Worm (Caenorhabditis elegans) whole organism, L3 larva: ENCODE results near the gene D2023.1.

ENCODE experiments used
- R02D3.7 ChIP-seq: fragments of 150-350 bp; optimal IDR thresholded peaks from 2 replicates; lab custom pipeline; 2014; ENCODE audit warnings: missing biosample characterization, missing genetic modification characterization
- aly-2 ChIP-seq: fragments of 150-350 bp; optimal IDR thresholded peaks from 2 replicates; lab custom pipeline; 2014; ENCODE audit warnings: missing biosample characterization, missing genetic modification characterization
- ceh-16 ChIP-seq: sonication (generic microtip); optimal IDR thresholded peaks from 2 replicates; lab custom pipeline; 2017; ENCODE audit warnings: missing biosample characterization, missing genetic modification characterization
- ceh-28 ChIP-seq: fragments of 150-350 bp; optimal IDR thresholded peaks from 2 replicates; lab custom pipeline; 2014; ENCODE audit warnings: missing biosample characterization, missing genetic modification reagents, missing genetic modification characterization
- ceh-82 ChIP-seq: fragments of 150-350 bp; optimal IDR thresholded peaks from 2 replicates; lab custom pipeline; 2014; ENCODE audit warnings: missing biosample characterization, missing genetic modification characterization
- ceh-9 ChIP-seq: sonication (generic microtip); optimal IDR thresholded peaks from 2 replicates; lab custom pipeline; 2018; ENCODE audit warnings: missing biosample characterization, missing genetic modification characterization
- egl-27 ChIP-seq: sonication (generic microtip); optimal IDR thresholded peaks from 4 replicates; lab custom pipeline; 2017; ENCODE audit warnings: missing biosample characterization, missing genetic modification reagents, missing genetic modification characterization
- egl-5 ChIP-seq: fragments of 150-350 bp; optimal IDR thresholded peaks from 2 replicates; lab custom pipeline; 2017; ENCODE audit warnings: missing biosample characterization, missing genetic modification reagents, missing genetic modification characterization, inconsistent platforms
- elt-1 ChIP-seq: fragments of 150-350 bp; optimal IDR thresholded peaks from 2 replicates; lab custom pipeline; 2014; ENCODE audit warnings: missing biosample characterization, missing genetic modification characterization
- elt-2 ChIP-seq: sonication (generic microtip); optimal IDR thresholded peaks from 2 replicates; lab custom pipeline; 2016; ENCODE audit warnings: missing genetic modification reagents, mild to moderate bottlenecking, missing genetic modification characterization, missing compliant biosample characterization
- eor-1 ChIP-seq, 2 experiments: fragments of 150-350 bp; optimal IDR thresholded peaks; 2 replicates each; lab custom pipeline; 2014 to 2018; ENCODE audit warnings: missing biosample characterization in 2 of 2, missing genetic modification characterization in 2 of 2
- fkh-10 ChIP-seq: sonication (generic microtip); optimal IDR thresholded peaks from 2 replicates; lab custom pipeline; 2017; ENCODE audit warnings: missing biosample characterization, missing genetic modification reagents, missing genetic modification characterization
- fkh-2 ChIP-seq: fragments of 150-350 bp; optimal IDR thresholded peaks from 2 replicates; lab custom pipeline; 2014; ENCODE audit warnings: missing biosample characterization, missing genetic modification reagents, missing genetic modification characterization
- hmg-11 ChIP-seq: sonication (generic microtip); optimal IDR thresholded peaks from 2 replicates; lab custom pipeline; 2016; ENCODE audit warnings: missing genetic modification characterization, missing compliant biosample characterization
- jun-1 ChIP-seq: fragments of 150-350 bp; optimal IDR thresholded peaks from 2 replicates; lab custom pipeline; 2014; ENCODE audit warnings: missing biosample characterization, missing genetic modification reagents, missing genetic modification characterization
- lin-15B ChIP-seq: fragments of 150-350 bp; optimal IDR thresholded peaks from 2 replicates; lab custom pipeline; 2014; ENCODE audit warnings: missing biosample characterization, missing genetic modification characterization
- lin-39 ChIP-seq: fragments of 150-350 bp; optimal IDR thresholded peaks from 2 replicates; lab custom pipeline; 2018; ENCODE audit warnings: missing biosample characterization, missing genetic modification reagents, missing genetic modification characterization
- lsy-12 ChIP-seq: sonication (generic microtip); optimal IDR thresholded peaks from 2 replicates; lab custom pipeline; 2016; ENCODE audit warnings: mild to moderate bottlenecking, missing genetic modification characterization, missing compliant biosample characterization
- nfya-1 ChIP-seq: sonication (generic microtip); optimal IDR thresholded peaks from 2 replicates; lab custom pipeline; 2017; ENCODE audit warnings: missing genetic modification characterization, mild to moderate bottlenecking, missing compliant biosample characterization, antibody characterized with exemption, moderate library complexity; ENCODE audit not compliant: insufficient read depth
- nhr-11 ChIP-seq: fragments of 150-350 bp; optimal IDR thresholded peaks from 2 replicates; lab custom pipeline; 2014; ENCODE audit warnings: missing biosample characterization, missing genetic modification characterization
- nhr-23 ChIP-seq: fragments of 150-350 bp; optimal IDR thresholded peaks from 2 replicates; lab custom pipeline; 2014; ENCODE audit warnings: missing biosample characterization, missing genetic modification reagents, missing genetic modification characterization
- nhr-25 ChIP-seq: sonication (generic microtip); optimal IDR thresholded peaks from 2 replicates; lab custom pipeline; 2017; ENCODE audit warnings: missing biosample characterization, missing genetic modification characterization
- nhr-28 ChIP-seq: fragments of 150-350 bp; optimal IDR thresholded peaks from 2 replicates; lab custom pipeline; 2014; ENCODE audit warnings: missing biosample characterization, missing genetic modification characterization
- nhr-43 ChIP-seq: sonication (generic microtip); optimal IDR thresholded peaks from 2 replicates; lab custom pipeline; 2016; ENCODE audit warnings: mild to moderate bottlenecking, missing genetic modification characterization, missing compliant biosample characterization; ENCODE audit not compliant: poor library complexity, severe bottlenecking
- nhr-67 ChIP-seq: fragments of 150-350 bp; optimal IDR thresholded peaks from 2 replicates; lab custom pipeline; 2014; ENCODE audit warnings: missing biosample characterization, missing genetic modification characterization
- nhr-76 ChIP-seq: fragments of 150-350 bp; sonication (generic microtip); optimal IDR thresholded peaks from 5 replicates; lab custom pipeline; 2014; ENCODE audit warnings: missing biosample characterization, missing genetic modification characterization
- pha-4 ChIP-seq: fragments of 150-350 bp; optimal IDR thresholded peaks from 2 replicates; lab custom pipeline; 2014; ENCODE audit warnings: missing biosample characterization, missing genetic modification reagents, missing genetic modification characterization
- pqm-1 ChIP-seq: fragments of 150-350 bp; optimal IDR thresholded peaks from 2 replicates; lab custom pipeline; 2017; ENCODE audit warnings: missing biosample characterization, missing genetic modification characterization, inconsistent platforms
- sea-2 ChIP-seq: fragments of 150-350 bp; sonication (generic microtip); optimal IDR thresholded peaks from 4 replicates; lab custom pipeline; 2014; ENCODE audit warnings: missing biosample characterization, missing genetic modification reagents, missing genetic modification characterization
- skn-1 ChIP-seq: fragments of 150-350 bp; optimal IDR thresholded peaks from 2 replicates; lab custom pipeline; 2014; ENCODE audit warnings: missing biosample characterization, missing genetic modification characterization
- snpc-4 ChIP-seq: fragments of 150-350 bp; optimal IDR thresholded peaks from 2 replicates; lab custom pipeline; 2014; ENCODE audit warnings: missing biosample characterization, missing genetic modification characterization
- tbx-2 ChIP-seq: sonication (generic microtip); optimal IDR thresholded peaks from 2 replicates; lab custom pipeline; 2016; ENCODE audit warnings: mild to moderate bottlenecking, missing genetic modification characterization, missing compliant biosample characterization
- unc-62 ChIP-seq: fragments of 150-350 bp; sonication (generic microtip); optimal IDR thresholded peaks from 4 replicates; lab custom pipeline; 2014; ENCODE audit warnings: missing biosample characterization, missing genetic modification reagents, missing genetic modification characterization
- ztf-11 ChIP-seq: fragments of 150-350 bp; optimal IDR thresholded peaks from 2 replicates; lab custom pipeline; 2014; ENCODE audit warnings: missing biosample characterization, missing genetic modification characterization

The D2023.1 gene

DNA sequence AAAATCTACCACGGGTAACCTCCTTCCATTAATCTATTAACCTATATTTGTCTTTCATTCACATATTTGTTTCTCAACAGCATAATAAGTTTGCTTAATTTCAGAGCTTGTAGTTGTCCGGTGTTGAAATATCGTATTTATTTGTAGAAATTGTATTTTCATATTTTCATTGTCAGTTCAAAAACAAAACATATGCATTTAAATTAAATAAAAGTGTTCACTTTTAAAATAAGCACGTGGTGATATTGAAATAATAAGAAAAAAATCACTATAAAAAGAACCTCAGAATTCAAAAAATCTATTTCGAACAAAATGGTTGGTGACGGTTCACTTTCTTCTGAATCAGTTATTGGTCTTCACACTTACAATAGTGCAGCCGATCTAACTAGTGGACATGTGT is 30.7 kb upstream of the D2023.1 start, which contains the start of gene T04F3.3 (continued):
- no peak for TF ChIP-seq ztf-11 (tag; lab: Kevin White, UChicago)
- TF ChIP-seq, all 47 proteins: peak for 0

DNA sequence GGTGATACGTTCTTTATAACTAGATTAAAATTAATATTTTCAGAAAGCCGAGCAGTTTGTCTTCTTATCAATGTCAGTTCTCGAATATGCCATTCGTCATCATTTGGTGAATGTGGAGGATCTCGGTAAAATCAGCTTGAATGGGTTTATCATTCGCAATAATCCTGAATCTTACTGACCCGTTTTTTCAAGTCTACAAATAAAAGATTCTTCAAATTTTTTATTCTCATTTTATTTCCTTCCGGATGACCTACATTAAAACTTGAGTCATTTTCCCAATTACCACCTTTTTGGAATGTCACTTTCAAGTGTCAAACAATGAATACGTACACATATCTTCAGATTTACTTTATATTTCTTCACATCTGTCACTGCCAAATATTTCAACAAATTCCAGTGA is 29.0 kb upstream of the D2023.1 start, which contains the start of gene T04F3.5:
Gene T04F3.5, plus strand, starts transcription at position 301 of the 400 bp plus-strand sequence.
- TF ChIP-seq nhr-67 (tag; lab: Kevin White, UChicago) (no peak), snpc-4 (tag; lab: Kevin White, UChicago) (no peak), unc-62 (GFP tag; lab: Kevin White, UChicago) (no peak), nhr-23 (tag; lab: Kevin White, UChicago) (no peak)

DNA sequence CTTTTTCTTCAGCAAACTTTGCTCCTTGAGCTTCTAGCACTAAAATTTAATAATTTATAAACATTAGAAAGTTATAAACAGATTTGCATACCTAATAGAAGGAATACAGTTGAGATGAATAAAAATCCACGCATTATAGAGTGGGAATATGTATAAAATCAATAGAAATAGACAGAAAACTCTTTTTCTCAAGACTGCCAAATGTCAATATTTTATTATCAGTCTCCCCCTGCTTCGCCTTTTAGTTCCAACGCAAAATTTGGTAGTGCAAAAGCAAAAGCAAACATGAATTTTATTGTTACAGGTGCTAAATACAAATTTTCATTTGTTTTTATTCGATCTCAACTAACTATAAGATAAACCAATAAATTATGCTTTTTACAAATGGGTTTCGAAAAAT is 26.5 kb upstream of the D2023.1 start, which contains the start of gene T04F3.4:
Gene T04F3.4, minus strand, starts transcription at position 187 of the 400 bp plus-strand sequence.
- TF ChIP-seq ceh-28 (tag; lab: Kevin White, UChicago) (peak; percentile 8), elt-2 (tag; lab: Kevin White, UChicago) (peak; percentile 4), pha-4 (tag; lab: Kevin White, UChicago) (peak; percentile 24), unc-62 (GFP tag; lab: Kevin White, UChicago) (no peak), nhr-67 (tag; lab: Kevin White, UChicago) (no peak)

DNA sequence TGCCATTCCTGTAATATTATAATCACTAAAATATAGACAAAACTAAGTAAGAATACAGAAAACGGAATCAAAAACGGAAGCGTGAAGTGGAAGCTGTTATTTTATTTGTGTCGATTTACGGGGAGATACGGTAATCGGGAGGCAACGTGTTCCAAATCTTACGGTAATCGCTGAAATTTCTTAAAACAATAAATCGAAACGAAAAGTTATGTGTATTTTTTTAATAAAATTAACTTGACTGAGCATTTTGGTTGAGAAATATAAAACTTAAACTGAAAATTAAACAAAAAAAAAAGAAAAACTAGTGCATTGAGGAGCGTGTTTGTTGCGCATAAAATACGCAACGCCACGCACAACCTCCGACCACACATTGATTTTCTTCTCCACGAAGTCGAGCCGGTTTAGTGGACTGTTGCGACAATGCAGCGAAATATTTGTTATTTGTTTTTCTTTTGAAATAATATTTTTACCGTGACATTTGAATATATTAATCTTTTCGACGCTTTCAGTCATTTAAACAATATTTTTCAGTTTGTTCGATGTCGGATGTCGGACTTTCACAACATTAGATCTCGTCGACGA is 24.9 kb upstream of the D2023.1 start, which contains the start of the genes F55A11.1 and syx-5:
Gene F55A11.1, minus strand, starts transcription at position 13 of the 582 bp plus-strand sequence.
Gene syx-5, plus strand, starts transcription at position 532 of the 582 bp plus-strand sequence.
- TF ChIP-seq nhr-43 (tag; lab: Kevin White, UChicago) (peak; percentile 82), aly-2 (tag; lab: Kevin White, UChicago) (peak; percentile 7), ceh-82 (tag; lab: Kevin White, UChicago) (peak; percentile 34), elt-1 (tag; lab: Kevin White, UChicago) (peak; percentile 36), eor-1 (tag; optimal IDR thresholded peaks at IDR 0.05; lab: Kevin White, UChicago) (no peak), nhr-23 (tag; lab: Kevin White, UChicago) (peak; percentile 84), nhr-76 (tag; lab: Kevin White, UChicago) (no peak), R02D3.7 (tag; lab: Kevin White, UChicago) (peak; percentile 97), nhr-11 (tag; lab: Kevin White, UChicago) (peak; percentile 14), hmg-11 (tag; lab: Kevin White, UChicago) (peak; percentile 83), lsy-12 (peak; percentile 95), lin-15B (tag; lab: Kevin White, UChicago) (peak; percentile 83), pha-4 (tag; lab: Kevin White, UChicago) (peak; percentile 88), egl-5 (peak; percentile 10), nfya-1 (tag; lab: Kevin White, UChicago) (peak; percentile 94), fkh-10 (peak; percentile 86), skn-1 (tag; lab: Kevin White, UChicago) (peak; percentile 20), elt-2 (tag; lab: Kevin White, UChicago) (peak; percentile 61), lin-39 (no peak), egl-27 (tag; lab: Kevin White, UChicago) (no peak), jun-1 (tag; lab: Kevin White, UChicago) (peak; percentile 72), ceh-9 (no peak), nhr-25 (tag; lab: Kevin White, UChicago) (peak; percentile 49), ceh-28 (tag; lab: Kevin White, UChicago) (peak; percentile 86), snpc-4 (tag; lab: Kevin White, UChicago) (peak; percentile 89), tbx-2 (tag; lab: Kevin White, UChicago) (peak; percentile 84), ceh-16 (tag; lab: Kevin White, UChicago) (no peak), pqm-1 (tag; lab: Kevin White, UChicago) (peak; percentile 53), nhr-28 (tag; lab: Kevin White, UChicago) (no peak), fkh-2 (tag; lab: Kevin White, UChicago) (no peak), sea-2 (no peak), unc-62 (GFP tag; lab: Kevin White, UChicago) (no peak)
